Fruit fly (Drosophila melanogaster): ENCODE results near the gene Gbeta76C.
"Not testable (repeated sequence)": the region's sequence is repeated elsewhere in the genome, so short reads cannot be mapped to it uniquely, and the experiment has no call there.

DNA sequence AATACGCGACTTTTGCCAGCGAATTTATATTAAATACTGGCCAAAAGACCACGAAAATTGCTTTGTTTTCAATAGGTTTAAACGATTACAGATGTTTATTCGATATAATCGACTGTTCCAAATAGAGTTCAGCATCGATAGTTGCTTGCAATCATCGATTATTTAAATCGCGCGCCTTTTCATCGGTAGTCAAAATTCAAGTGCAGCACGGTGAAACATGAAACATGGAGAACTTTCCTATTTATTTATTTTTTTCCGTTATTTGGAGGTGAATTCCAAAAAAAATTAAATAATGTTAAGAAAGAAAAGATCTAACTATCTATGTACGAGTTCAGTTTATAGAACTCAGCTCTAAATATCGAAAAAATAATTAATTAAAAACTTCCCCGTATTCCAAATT, 30.8 kb downstream of the Gbeta76C start, which contains the start of gene Trpml:
- TF ChIP-seq CG14711 (tag; optimal IDR thresholded peaks at IDR 0.05); kay (GFP tag; ENCODE audit: borderline replicate concordance); cic (GFP tag; optimal IDR thresholded peaks at IDR 0.05); CG11617 (GFP tag; optimal IDR thresholded peaks at IDR 0.05); Clk (GFP tag; optimal IDR thresholded peaks at IDR 0.05): not testable (repeated sequence)

Measured in whole organism, adult.